Fruit fly (Drosophila melanogaster) whole organism, embryonic: Measurements from ENCODE around the gene CG42784.
A peak's percentile ranks its signal among the peaks of the same experiment; 100 is the strongest.

Source experiments
- CG10147 ChIP-seq: fragments of 200-800 bp; sonication (Bioruptor generic); optimal IDR thresholded peaks from 2 replicates; lab custom pipeline; 2019; ENCODE audit warnings: missing biosample characterization, mild to moderate bottlenecking, missing genetic modification characterization, moderate library complexity
- CG10543 ChIP-seq: fragments of 200-800 bp; sonication (Bioruptor generic); optimal IDR thresholded peaks from 3 replicates; lab custom pipeline; 2017; ENCODE audit warnings: missing biosample characterization, mild to moderate bottlenecking, missing genetic modification characterization, moderate library complexity
- CG11695 ChIP-seq: fragments of 200-800 bp; sonication (Bioruptor generic); IDR thresholded peaks from 3 replicates; pipeline ENCODE4 v1.3.6; 2022; ENCODE audit warnings: missing biosample characterization, missing genetic modification characterization
- CG12744 ChIP-seq: fragments of 200-800 bp; sonication (Bioruptor generic); optimal IDR thresholded peaks from 2 replicates; lab custom pipeline; 2016; ENCODE audit warnings: missing biosample characterization, missing genetic modification characterization
- CG16815 ChIP-seq: fragments of 200-800 bp; sonication (Bioruptor generic); optimal IDR thresholded peaks from 3 replicates; lab custom pipeline; 2017; ENCODE audit warnings: missing biosample characterization, mild to moderate bottlenecking, missing genetic modification characterization
- CG17912 ChIP-seq: fragments of 200-800 bp; sonication (Bioruptor generic); optimal IDR thresholded peaks from 2 replicates; lab custom pipeline; 2018; ENCODE audit warnings: missing biosample characterization, mild to moderate bottlenecking, missing genetic modification characterization
- CG1792 ChIP-seq: fragments of 200-800 bp; sonication (Bioruptor generic); optimal IDR thresholded peaks from 2 replicates; lab custom pipeline; 2016; ENCODE audit warnings: missing biosample characterization, missing genetic modification characterization
- CG18262 ChIP-seq: fragments of 200-800 bp; optimal IDR thresholded peaks from 3 replicates; lab custom pipeline; 2019; ENCODE audit warnings: missing biosample characterization, mild to moderate bottlenecking, missing genetic modification characterization, moderate library complexity
- CG2116 ChIP-seq: fragments of 200-800 bp; sonication (Bioruptor generic); optimal IDR thresholded peaks from 3 replicates; lab custom pipeline; 2018; ENCODE audit warnings: missing biosample characterization, mild to moderate bottlenecking, missing genetic modification characterization
- CG30020 ChIP-seq: fragments of 200-800 bp; optimal IDR thresholded peaks from 2 replicates; lab custom pipeline; 2019; ENCODE audit warnings: missing biosample characterization, mild to moderate bottlenecking, missing genetic modification characterization, moderate library complexity
- CG31388 ChIP-seq: fragments of 200-800 bp; sonication (Bioruptor generic); optimal IDR thresholded peaks from 2 replicates; lab custom pipeline; 2016; ENCODE audit warnings: missing biosample characterization, missing genetic modification characterization
- CG3281 ChIP-seq: fragments of 200-800 bp; sonication (Bioruptor generic); optimal IDR thresholded peaks from 3 replicates; lab custom pipeline; 2017; ENCODE audit warnings: missing biosample characterization, mild to moderate bottlenecking, missing genetic modification characterization
- CG3838 ChIP-seq: fragments of 200-800 bp; sonication (Bioruptor generic); optimal IDR thresholded peaks from 3 replicates; lab custom pipeline; 2016; ENCODE audit warnings: missing biosample characterization, missing genetic modification characterization
- CG4282 ChIP-seq: fragments of 200-800 bp; sonication (Bioruptor generic); optimal IDR thresholded peaks from 2 replicates; lab custom pipeline; 2016; ENCODE audit warnings: missing biosample characterization, missing genetic modification characterization
- CG6654 ChIP-seq: fragments of 200-800 bp; sonication (Bioruptor generic); optimal IDR thresholded peaks from 2 replicates; lab custom pipeline; 2017; ENCODE audit warnings: missing biosample characterization, mild to moderate bottlenecking, missing genetic modification characterization
- CG6689 ChIP-seq: fragments of 200-800 bp; sonication (Bioruptor generic); IDR thresholded peaks from 2 replicates; pipeline ENCODE4 v1.3.6; 2022; ENCODE audit warnings: missing biosample characterization, missing genetic modification characterization
- CG6791 ChIP-seq: fragments of 200-800 bp; sonication (Bioruptor generic); IDR thresholded peaks from 3 replicates; pipeline ENCODE4 v1.3.6; 2022; ENCODE audit warnings: missing biosample characterization, missing genetic modification characterization; ENCODE audit not compliant: partially characterized antibody
- CG6813 ChIP-seq: fragments of 200-800 bp; sonication (Bioruptor generic); optimal IDR thresholded peaks from 2 replicates; lab custom pipeline; 2017; ENCODE audit warnings: missing biosample characterization, missing genetic modification characterization, mild to moderate bottlenecking, moderate library complexity, missing genetic modification reagents
- CTCF ChIP-seq: fragments of 200-800 bp; sonication (Bioruptor generic); optimal IDR thresholded peaks from 2 replicates; lab custom pipeline; 2017; ENCODE audit warnings: missing biosample characterization, mild to moderate bottlenecking, missing genetic modification characterization, moderate library complexity
- Dip3 ChIP-seq: fragments of 200-800 bp; sonication (Bioruptor generic); optimal IDR thresholded peaks from 3 replicates; lab custom pipeline; 2016; ENCODE audit warnings: missing biosample characterization, missing genetic modification characterization
- Fer1 ChIP-seq: fragments of 200-800 bp; sonication (Bioruptor generic); optimal IDR thresholded peaks from 2 replicates; lab custom pipeline; 2017; ENCODE audit warnings: missing biosample characterization, mild to moderate bottlenecking, missing genetic modification characterization
- H15 ChIP-seq: fragments of 200-800 bp; sonication (Bioruptor generic); IDR thresholded peaks from 3 replicates; pipeline ENCODE4 v1.3.6; 2022; ENCODE audit warnings: missing biosample characterization, missing genetic modification characterization
- HHEX ChIP-seq: fragments of 200-800 bp; sonication (Bioruptor generic); optimal IDR thresholded peaks from 3 replicates; lab custom pipeline; 2017; ENCODE audit warnings: missing biosample characterization, mild to moderate bottlenecking, missing genetic modification characterization, missing genetic modification reagents
- HLH4C ChIP-seq: fragments of 200-800 bp; sonication (Bioruptor generic); IDR thresholded peaks from 3 replicates; pipeline ENCODE4 v1.3.6; 2022; ENCODE audit warnings: missing biosample characterization, missing genetic modification characterization; ENCODE audit not compliant: partially characterized antibody
- Hmx ChIP-seq: fragments of 200-800 bp; sonication (Bioruptor generic); optimal IDR thresholded peaks from 2 replicates; lab custom pipeline; 2016; ENCODE audit warnings: missing biosample characterization, missing genetic modification characterization
- MBD-R2 ChIP-seq: fragments of 200-800 bp; sonication (Bioruptor generic); IDR thresholded peaks from 2 replicates; pipeline ENCODE4 v1.3.6; 2022; ENCODE audit warnings: missing biosample characterization, missing genetic modification characterization
- Mrtf ChIP-seq: fragments of 200-800 bp; sonication (Bioruptor generic); IDR thresholded peaks from 3 replicates; pipeline ENCODE4 v1.3.6; 2022; ENCODE audit warnings: missing biosample characterization, missing genetic modification characterization
- Myb ChIP-seq: fragments of 200-800 bp; sonication (Bioruptor generic); optimal IDR thresholded peaks from 2 replicates; lab custom pipeline; 2016; ENCODE audit warnings: missing biosample characterization, missing genetic modification characterization
- Poxn ChIP-seq: fragments of 200-800 bp; sonication (Bioruptor generic); IDR thresholded peaks from 2 replicates; pipeline ENCODE4 v1.3.6; 2022; ENCODE audit warnings: missing biosample characterization, missing genetic modification characterization
- Scr ChIP-seq: fragments of 200-800 bp; sonication (Bioruptor generic); IDR thresholded peaks from 2 replicates; pipeline ENCODE4 v1.3.6; 2022; ENCODE audit warnings: missing biosample characterization, missing genetic modification characterization; ENCODE audit not compliant: partially characterized antibody
- Tbp ChIP-seq: fragments of >200 bp; optimal IDR thresholded peaks from 2 replicates; lab custom pipeline; 2018; ENCODE audit warnings: missing biosample characterization, missing genetic modification characterization
- ash1 ChIP-seq: fragments of 200-800 bp; sonication (Bioruptor generic); optimal IDR thresholded peaks from 2 replicates; lab custom pipeline; 2018; ENCODE audit warnings: missing biosample characterization, mild to moderate bottlenecking, missing genetic modification characterization
- ci ChIP-seq: fragments of 200-800 bp; sonication (Bioruptor generic); IDR thresholded peaks from 3 replicates; pipeline ENCODE4 v1.3.6; 2022; ENCODE audit warnings: missing biosample characterization, missing genetic modification characterization
- en ChIP-seq: fragments of 200-800 bp; sonication (Bioruptor generic); optimal IDR thresholded peaks from 2 replicates; lab custom pipeline; 2016; ENCODE audit warnings: missing biosample characterization, missing genetic modification characterization
- grau ChIP-seq: fragments of 200-800 bp; optimal IDR thresholded peaks from 3 replicates; lab custom pipeline; 2019; ENCODE audit warnings: missing biosample characterization, mild to moderate bottlenecking, missing genetic modification characterization, moderate library complexity
- hb ChIP-seq: fragments of 200-800 bp; sonication (Bioruptor generic); IDR thresholded peaks from 3 replicates; pipeline ENCODE4 v1.3.6; 2022; ENCODE audit warnings: missing biosample characterization, missing genetic modification characterization; ENCODE audit not compliant: partially characterized antibody
- ken ChIP-seq: fragments of 200-800 bp; sonication (Bioruptor generic); IDR thresholded peaks from 3 replicates; pipeline ENCODE4 v1.3.6; 2022; ENCODE audit warnings: missing biosample characterization, missing genetic modification characterization
- knrl ChIP-seq: fragments of 200-800 bp; sonication (Bioruptor generic); IDR thresholded peaks from 3 replicates; pipeline ENCODE4 v1.3.6; 2022; ENCODE audit warnings: missing biosample characterization, missing genetic modification characterization; ENCODE audit not compliant: partially characterized antibody
- mam ChIP-seq: fragments of 200-800 bp; sonication (Bioruptor generic); optimal IDR thresholded peaks from 3 replicates; lab custom pipeline; 2016; ENCODE audit warnings: missing biosample characterization, missing genetic modification characterization
- nmo ChIP-seq: fragments of 200-800 bp; sonication (Bioruptor generic); optimal IDR thresholded peaks from 2 replicates; lab custom pipeline; 2018; ENCODE audit warnings: missing biosample characterization, mild to moderate bottlenecking, missing genetic modification characterization, moderate library complexity
- pan ChIP-seq, 4 experiments: fragments of >200 bp in 3 of 4; fragments of 200-800 bp in 1 of 4; sonication (Bioruptor generic) in 1 of 4; optimal IDR thresholded peaks in 3 of 4; IDR thresholded peaks in 1 of 4; 2 replicates each; pipeline versions ENCODE4 v1.3.6 to Lab custom; 2017 to 2022; ENCODE audit warnings: missing biosample characterization in 2 of 4, missing genetic modification characterization in 2 of 4, mixed read lengths in 1 of 4
- prd ChIP-seq, 3 experiments: fragments of >200 bp in 2 of 3; fragments of 200-800 bp in 1 of 3; sonication (Bioruptor generic) in 1 of 3; optimal IDR thresholded peaks in 2 of 3; IDR thresholded peaks in 1 of 3; 2 replicates in 2 of 3; 3 replicates in 1 of 3; pipeline versions ENCODE4 v1.3.6 to Lab custom; 2017 to 2022; ENCODE audit warnings: missing biosample characterization in 1 of 3, missing genetic modification characterization in 1 of 3
- pros ChIP-seq: fragments of 200-800 bp; sonication (Bioruptor generic); optimal IDR thresholded peaks from 3 replicates; lab custom pipeline; 2019; ENCODE audit warnings: missing biosample characterization, mild to moderate bottlenecking, missing genetic modification characterization, moderate library complexity
- psq ChIP-seq: fragments of 200-800 bp; sonication (Bioruptor generic); optimal IDR thresholded peaks from 2 replicates; lab custom pipeline; 2017; ENCODE audit warnings: missing biosample characterization, missing genetic modification characterization
- row ChIP-seq: fragments of 200-800 bp; sonication (Bioruptor generic); IDR thresholded peaks from 3 replicates; pipeline ENCODE4 v1.3.6; 2022; ENCODE audit warnings: missing biosample characterization, missing genetic modification characterization
- stc ChIP-seq: fragments of 200-800 bp; sonication (Bioruptor generic); IDR thresholded peaks from 2 replicates; pipeline ENCODE4 v1.3.6; 2022; ENCODE audit warnings: missing biosample characterization, missing genetic modification characterization
- tio ChIP-seq: fragments of 200-800 bp; sonication (Bioruptor generic); optimal IDR thresholded peaks from 2 replicates; lab custom pipeline; 2017; ENCODE audit warnings: missing biosample characterization, missing genetic modification characterization, inconsistent platforms
- ttk ChIP-seq: fragments of 200-800 bp; sonication (Bioruptor generic); IDR thresholded peaks from 2 replicates; pipeline ENCODE4 v2.1.2; 2022; ENCODE audit warnings: missing biosample characterization, missing genetic modification characterization
- twi ChIP-seq: fragments of 200-800 bp; optimal IDR thresholded peaks from 2 replicates; lab custom pipeline; 2019; ENCODE audit warnings: missing biosample characterization, mild to moderate bottlenecking, missing genetic modification characterization, moderate library complexity

CG42784 gene

DNA sequence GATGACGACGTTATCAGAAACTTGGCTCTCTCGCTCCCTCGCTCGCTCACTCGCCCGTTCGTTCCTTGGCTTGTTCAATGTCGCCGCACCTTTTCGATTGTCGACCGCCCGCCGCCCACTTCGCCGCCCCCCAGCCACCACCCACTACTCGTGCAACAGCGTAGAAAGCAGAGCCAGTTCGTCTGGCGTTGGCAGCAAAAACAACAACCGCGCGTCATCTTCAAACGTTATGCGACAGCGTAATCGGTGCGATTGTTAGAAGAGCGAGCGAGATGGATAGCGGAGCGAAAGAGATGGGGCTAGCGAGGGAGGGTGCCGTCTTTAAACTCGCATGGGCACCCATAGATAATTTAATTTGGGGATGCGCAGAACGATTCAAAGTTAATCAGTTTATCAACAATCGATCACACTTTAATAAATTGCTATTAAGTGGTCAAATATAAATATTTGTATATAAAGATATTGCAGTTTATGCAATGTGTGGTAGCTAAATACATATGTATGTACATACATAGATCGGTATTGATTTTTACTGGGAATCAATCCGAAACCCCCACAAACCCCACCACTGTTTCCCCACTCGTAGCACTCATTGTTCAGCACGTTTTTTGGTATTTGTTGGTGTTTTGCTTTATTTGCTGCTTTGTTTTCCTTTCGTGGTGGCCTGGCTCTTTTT lies 99.2 kb downstream of the CG42784 start (continued):
- TF ChIP-seq CG10147 (peak; percentile 68), nmo (GFP tag; lab: Kevin White, UChicago) (peak; percentile 20), CG4282 (no peak), CTCF (GFP tag; lab: Kevin White, UChicago) (peak; percentile 20), CG3838 (no peak), psq (no peak), CG6813 (GFP tag; lab: Kevin White, UChicago) (peak; percentile 4), HLH4C (GFP tag; lab: Robert Waterston, UW) (no peak), prd (optimal IDR thresholded peaks at IDR 0.05; lab: Kevin White, UChicago) (no peak), prd (GFP tag; IDR thresholded peaks at IDR 0.05; lab: Robert Waterston, UW) (peak; percentile 72), CG30020 (tag; lab: Kevin White, UChicago) (no peak), ci (peak; percentile 30; the same call in 1 of the 3 replicates), stc (GFP tag; lab: Robert Waterston, UW) (peak; percentile 66), tio (peak; percentile 52), ken (peak; percentile 37; the same call in 1 of the 3 replicates), CG6791 (no peak), H15 (GFP tag; lab: Robert Waterston, UW) (peak; percentile 29; the same call in 1 of the 3 replicates), Tbp (no peak), Myb (GFP tag; lab: Kevin White, UChicago) (no peak), HHEX (GFP tag; lab: Kevin White, UChicago) (no peak), pan (optimal IDR thresholded peaks at IDR 0.05; lab: Kevin White, UChicago) (no peak), pan (GFP tag; optimal IDR thresholded peaks at IDR 0.05 in 1 of 2, IDR thresholded peaks at IDR 0.05 in 1 of 2) (peak in 1 of 2 experiments; percentile 61), CG6689 (GFP tag; lab: Robert Waterston, UW) (no peak; the same call in 1 of the 2 replicates), CG6654 (GFP tag; lab: Kevin White, UChicago) (peak; percentile 34), Mrtf (GFP tag; lab: Robert Waterston, UW) (peak; percentile 24; the same call in 2 of the 3 replicates), CG11695 (GFP tag; lab: Robert Waterston, UW) (peak; percentile 56; the same call in 1 of the 3 replicates), Dip3 (GFP tag; lab: Kevin White, UChicago) (peak; percentile 23), knrl (peak; percentile 20; the same call in 1 of the 3 replicates), ttk (GFP tag; lab: Robert Waterston, UW) (peak; percentile 64), CG2116 (GFP tag; lab: Kevin White, UChicago) (no peak), CG18262 (tag; lab: Kevin White, UChicago) (no peak), CG12744 (GFP tag; lab: Kevin White, UChicago) (no peak), row (GFP tag; lab: Robert Waterston, UW) (no peak; the same call in none of the 3 replicates), CG10543 (peak; percentile 58), pros (GFP tag; lab: Kevin White, UChicago) (peak; percentile 32), CG17912 (GFP tag; lab: Kevin White, UChicago) (no peak), Poxn (GFP tag; lab: Robert Waterston, UW) (peak; percentile 57), grau (tag; lab: Kevin White, UChicago) (peak; percentile 74), hb (GFP tag; lab: Robert Waterston, UW) (no peak), CG3281 (GFP tag; lab: Kevin White, UChicago) (peak; percentile 60), Fer1 (GFP tag; lab: Kevin White, UChicago) (peak; percentile 74), Hmx (GFP tag; lab: Kevin White, UChicago) (no peak), ash1 (GFP tag; lab: Kevin White, UChicago) (no peak), MBD-R2 (GFP tag; lab: Robert Waterston, UW) (no peak; the same call in 1 of the 2 replicates), CG16815 (GFP tag; lab: Kevin White, UChicago) (peak; percentile 76), en (no peak), twi (no peak), CG31388 (GFP tag; lab: Kevin White, UChicago) (no peak), CG1792 (GFP tag; lab: Kevin White, UChicago) (no peak), Scr (GFP tag; lab: Robert Waterston, UW) (0 out of 2 replicates have a peak, but pooled peaks have one; percentile 11), mam (GFP tag; lab: Kevin White, UChicago) (peak; percentile 28)
